Worm (Caenorhabditis elegans) whole organism, late embryonic: ENCODE results near the gene R07E5.19.
A peak's percentile ranks its signal among the peaks of the same experiment; 100 is the strongest.
"Not testable (repeated sequence)": the region's sequence is repeated elsewhere in the genome, so short reads cannot be mapped to it uniquely, and the experiment has no call there.

Experiments
- ceh-19 ChIP-seq: fragments of 200-800 bp; sonication (Bioruptor generic); optimal IDR thresholded peaks from 2 replicates; lab custom pipeline; 2018; ENCODE audit warnings: mild to moderate bottlenecking, missing genetic modification characterization, missing compliant biosample characterization
- ceh-9 ChIP-seq: sonication (generic microtip); optimal IDR thresholded peaks from 2 replicates; lab custom pipeline; 2016; ENCODE audit warnings: mild to moderate bottlenecking, missing genetic modification characterization, inconsistent platforms, missing compliant biosample characterization
- che-1 ChIP-seq: sonication (generic microtip); optimal IDR thresholded peaks from 2 replicates; lab custom pipeline; 2016; ENCODE audit warnings: mild to moderate bottlenecking, missing genetic modification characterization, missing compliant biosample characterization
- hlh-15 ChIP-seq: sonication (generic microtip); optimal IDR thresholded peaks from 2 replicates; lab custom pipeline; 2016; ENCODE audit warnings: missing genetic modification characterization, missing compliant biosample characterization
- nhr-11 ChIP-seq: fragments of 150-350 bp; optimal IDR thresholded peaks from 2 replicates; lab custom pipeline; 2014; ENCODE audit warnings: missing biosample characterization, missing genetic modification characterization
- pat-9 ChIP-seq: fragments of 200-800 bp; sonication (Bioruptor generic); optimal IDR thresholded peaks from 2 replicates; lab custom pipeline; 2018; ENCODE audit warnings: mild to moderate bottlenecking, missing genetic modification characterization, moderate library complexity, missing compliant biosample characterization
- pax-1 ChIP-seq: fragments of 150-350 bp; optimal IDR thresholded peaks from 2 replicates; lab custom pipeline; 2014; ENCODE audit warnings: missing biosample characterization, missing genetic modification characterization
- pqm-1 ChIP-seq: sonication (generic microtip); optimal IDR thresholded peaks from 2 replicates; lab custom pipeline; 2016; ENCODE audit warnings: missing genetic modification characterization, missing compliant biosample characterization
- unc-86 ChIP-seq: sonication (generic microtip); optimal IDR thresholded peaks from 2 replicates; lab custom pipeline; 2016; ENCODE audit warnings: missing genetic modification characterization, missing compliant biosample characterization

DNA sequence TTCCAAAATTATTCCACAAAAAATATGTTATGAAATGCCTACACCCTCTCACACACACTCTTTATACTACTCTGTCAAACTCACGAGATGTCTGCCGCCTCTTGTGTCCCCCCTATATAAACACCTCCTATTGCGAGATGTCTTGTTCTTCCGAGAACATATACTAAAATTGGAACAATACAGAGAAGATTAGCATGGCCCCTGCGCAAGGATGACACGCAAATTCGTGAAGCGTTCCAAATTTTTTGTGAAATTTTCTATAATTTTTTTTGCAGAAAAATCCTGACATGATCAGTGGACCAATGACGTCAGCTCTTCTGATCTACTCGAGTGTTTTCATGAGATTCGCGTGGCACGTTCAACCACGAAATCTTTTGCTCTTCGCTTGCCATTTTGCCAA is 3.8 kb downstream of the R07E5.19 start:
- TF ChIP-seq unc-86 (tag; lab: Kevin White, UChicago); pax-1 (tag; lab: Kevin White, UChicago); pqm-1; ceh-19; nhr-11 (tag; lab: Kevin White, UChicago); ceh-9 (tag; lab: Kevin White, UChicago): not testable (repeated sequence)
- TF ChIP-seq hlh-15 (tag; lab: Kevin White, UChicago) (peak; percentile 7), pat-9 (tag; lab: Kevin White, UChicago) (peak; percentile 13), che-1 (tag; lab: Kevin White, UChicago) (peak; percentile 11)
